Fruit fly (Drosophila melanogaster) Kc167 (cell line): ENCODE results near the gene CG32706.

Experiments used
- Myc ChIP-seq: fragments of >200 bp; optimal IDR thresholded peaks from 2 replicates; lab custom pipeline; 2017; ENCODE audit warnings: missing external identifiers
- Sin3A ChIP-seq: fragments of >200 bp; optimal IDR thresholded peaks from 2 replicates; lab custom pipeline; 2018; ENCODE audit warnings: missing external identifiers
- insv ChIP-seq: fragments of >200 bp; optimal IDR thresholded peaks from 3 replicates; lab custom pipeline; 2018; ENCODE audit warnings: missing external identifiers
- psq ChIP-seq: fragments of >200 bp; optimal IDR thresholded peaks from 2 replicates; lab custom pipeline; 2017; ENCODE audit warnings: missing external identifiers
- ttk ChIP-seq: sonication (Bioruptor generic); optimal IDR thresholded peaks from 2 replicates; lab custom pipeline; 2017; ENCODE audit warnings: missing external identifiers

DNA sequence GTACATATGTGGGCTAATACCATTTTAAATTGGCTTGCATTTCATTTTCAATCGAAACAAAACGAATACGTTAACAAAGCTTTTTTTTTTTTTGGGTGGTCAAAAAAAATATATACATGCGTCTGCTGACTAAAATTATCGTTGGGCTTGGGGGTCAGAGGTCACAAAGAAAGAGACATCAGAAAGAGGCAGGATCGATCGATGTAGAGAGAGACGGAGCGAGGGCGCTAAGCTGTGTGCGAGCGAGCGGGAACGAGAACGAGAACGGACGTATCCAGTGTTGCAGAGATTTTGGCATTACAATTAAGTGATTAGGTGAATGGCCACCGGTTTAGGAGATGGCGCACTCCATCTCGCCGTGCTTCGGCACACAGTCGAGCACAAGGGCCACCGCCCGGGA lies 7.0 kb downstream of the CG32706 start:
- TF ChIP-seq Myc (lab: Kevin White, UChicago) (no peak), insv (lab: Kevin White, UChicago) (no peak), Sin3A (no peak), ttk (lab: Kevin White, UChicago) (no peak), psq (lab: Kevin White, UChicago) (no peak)
